Worm (Caenorhabditis elegans): Measurements from ENCODE around the gene C29F5.8.

The C29F5.8 gene

ce11 chrII:6341076-6341475, 34.9 kb downstream of the C29F5.8 start:
- no peak for TF ChIP-seq unc-86 (tag; optimal IDR thresholded peaks at IDR 0.05)
- no peak for TF ChIP-seq hlh-15 (tag; optimal IDR thresholded peaks at IDR 0.05)
- no peak for TF ChIP-seq zip-5 (tag; optimal IDR thresholded peaks at IDR 0.05)
- no peak for TF ChIP-seq ceh-31 (tag; optimal IDR thresholded peaks at IDR 0.05)
- TF ChIP-seq npax-4 (tag; optimal IDR thresholded peaks at IDR 0.05) = no peak
- no peak for TF ChIP-seq fkh-10 (GFP tag; optimal IDR thresholded peaks at IDR 0.05)
- TF ChIP-seq madf-2 (tag; optimal IDR thresholded peaks at IDR 0.05) = no peak

- TF ChIP-seq nfya-1 (tag; optimal IDR thresholded peaks at IDR 0.05) (no peak), ceh-22 (tag; optimal IDR thresholded peaks at IDR 0.05) (no peak), Y22D7AL.16 (tag; optimal IDR thresholded peaks at IDR 0.05) (no peak), pros-1 (tag; optimal IDR thresholded peaks at IDR 0.05) (no peak), ceh-30 (tag; optimal IDR thresholded peaks at IDR 0.05) (no peak), pha-4 (tag; optimal IDR thresholded peaks at IDR 0.05) (no peak), zip-5 (tag; optimal IDR thresholded peaks at IDR 0.05) (no peak), hlh-8 (tag; optimal IDR thresholded peaks at IDR 0.05) (no peak)
Observed at ce11 chrII:6342455-6342854, 36.2 kb downstream of the C29F5.8 start.

ce11 chrII:6343893-6344292, 37.7 kb downstream of the C29F5.8 start, which contains the start of gene txt-18:
TSS of gene txt-18 (plus strand) at chrII:6344072.
- TF ChIP-seq pha-2 (tag; optimal IDR thresholded peaks at IDR 0.05) = no peak
- no peak for TF ChIP-seq ceh-22 (tag; optimal IDR thresholded peaks at IDR 0.05)

ce11 chrII:6344513-6344912, 38.3 kb downstream of the C29F5.8 start:
- TF ChIP-seq fkh-6 (tag; optimal IDR thresholded peaks at IDR 0.05) (no peak), ceh-24 (tag; optimal IDR thresholded peaks at IDR 0.05) (no peak), ztf-16 (tag; optimal IDR thresholded peaks at IDR 0.05) (no peak), pha-4 (tag; optimal IDR thresholded peaks at IDR 0.05) (no peak), pros-1 (tag; optimal IDR thresholded peaks at IDR 0.05) (no peak), T23F11.4 (GFP tag; optimal IDR thresholded peaks at IDR 0.05) (no peak), zip-5 (tag; optimal IDR thresholded peaks at IDR 0.05) (no peak)

DNA sequence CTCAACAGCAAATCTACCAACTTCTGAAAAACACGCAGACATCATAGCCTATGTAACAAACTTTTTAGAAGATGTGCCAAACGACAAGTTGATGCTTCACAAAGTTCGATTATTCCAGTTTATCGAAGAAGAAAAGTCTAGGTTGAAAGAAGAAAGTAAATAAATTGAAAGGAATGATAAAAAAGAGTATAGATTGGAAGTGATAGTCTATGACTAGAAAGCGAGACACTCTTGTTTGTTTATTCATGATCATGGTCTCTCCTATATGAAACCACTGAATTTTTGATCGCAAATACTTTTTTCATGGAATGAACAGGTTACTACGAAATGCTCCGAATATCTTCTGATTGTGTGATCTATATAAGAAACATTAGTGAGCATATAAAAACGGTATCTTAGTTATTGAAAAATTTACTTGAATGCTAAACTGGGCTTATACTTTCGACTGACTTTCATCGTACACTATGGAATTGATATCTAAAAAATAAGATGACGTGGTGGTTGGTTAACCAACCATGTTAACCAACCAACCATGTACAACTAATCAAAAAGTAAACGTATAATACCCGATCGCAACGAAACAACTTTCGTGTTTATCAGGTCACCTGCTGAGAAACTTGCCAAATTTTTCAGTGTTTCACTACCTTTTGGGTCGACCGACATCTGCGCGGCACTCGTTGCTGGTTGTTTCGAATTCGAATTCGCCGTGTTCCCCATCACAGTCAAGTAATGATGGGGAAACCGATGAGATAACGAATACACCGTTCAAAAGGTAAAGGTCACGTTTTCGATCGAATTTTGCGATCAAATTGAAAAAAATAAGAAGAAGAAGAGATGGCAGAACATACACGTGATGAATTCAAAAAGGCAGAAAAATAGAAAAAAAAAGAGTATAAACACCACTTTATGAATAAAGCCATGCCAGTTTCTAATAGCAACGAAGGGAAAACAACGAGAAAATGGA, 39.3 kb downstream of the C29F5.8 start, which contains the start of gene C32D5.8:
Gene C32D5.8 (minus strand): TSS at position 770 of the 964 bp plus-strand sequence.
- TF ChIP-seq ceh-30 (tag; optimal IDR thresholded peaks at IDR 0.05) (no peak), ceh-6 (GFP tag; optimal IDR thresholded peaks at IDR 0.05) (no peak), pqm-1 (tag; optimal IDR thresholded peaks at IDR 0.05) (no peak), elt-4 (tag; optimal IDR thresholded peaks at IDR 0.05) (no peak), sdc-2 (tag; optimal IDR thresholded peaks at IDR 0.05) (no peak), ceh-19 (GFP tag; optimal IDR thresholded peaks at IDR 0.05) (no peak), C38D4.7 (GFP tag; optimal IDR thresholded peaks at IDR 0.05) (no peak), rnt-1 (tag; optimal IDR thresholded peaks at IDR 0.05) (no peak), ahr-1 (tag; optimal IDR thresholded peaks at IDR 0.05) (no peak), ceh-45 (GFP tag; IDR thresholded peaks at IDR 0.05) (no peak), pros-1 (tag; optimal IDR thresholded peaks at IDR 0.05) (no peak), fkh-6 (tag; optimal IDR thresholded peaks at IDR 0.05) (no peak)

DNA sequence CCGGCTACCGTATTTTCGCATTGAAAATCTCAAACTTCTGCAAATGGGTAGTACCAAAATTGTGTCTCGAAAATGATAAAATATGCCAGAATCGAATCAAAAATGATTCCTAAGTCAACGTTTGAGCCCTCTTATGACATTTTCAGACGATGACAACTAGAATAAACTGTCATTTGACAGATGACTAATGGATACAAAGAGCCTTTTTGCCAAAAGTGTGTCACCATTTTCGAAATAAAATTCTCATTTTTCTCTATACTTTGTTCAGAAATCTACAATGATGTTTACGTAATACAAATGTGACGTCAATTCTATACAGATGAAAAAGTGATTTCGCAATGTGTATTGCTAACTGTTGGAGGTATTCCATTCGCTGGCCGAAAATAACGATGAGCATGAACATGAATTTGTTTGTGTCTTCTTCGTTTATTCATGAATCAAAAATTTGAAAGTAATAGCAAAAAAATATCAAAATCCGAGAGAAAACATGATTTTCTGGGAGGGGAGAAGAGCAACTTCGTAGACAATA, 40.4 kb downstream of the C29F5.8 start:
- TF ChIP-seq ama-1 (optimal IDR thresholded peaks at IDR 0.05) (peak; percentile 77), pha-2 (tag; optimal IDR thresholded peaks at IDR 0.05) (no peak)

All from whole organism, late embryonic.